Fruit fly (Drosophila melanogaster) whole organism, embryonic: Measurements from ENCODE around the gene CG7320.

Experiments used
- Awh ChIP-seq: fragments of 200-800 bp; sonication (Bioruptor generic); IDR thresholded peaks from 2 replicates; pipeline ENCODE4, ENCODE4 v1.3.6; 2022; ENCODE audit warnings: missing biosample characterization, missing genetic modification characterization
- Bgb ChIP-seq: fragments of 200-800 bp; sonication (Bioruptor generic); IDR thresholded peaks from 2 replicates; pipeline ENCODE4 v1.3.6; 2022; ENCODE audit warnings: missing biosample characterization, missing genetic modification characterization; ENCODE audit not compliant: partially characterized antibody
- Bteb2 ChIP-seq: fragments of 200-800 bp; sonication (Bioruptor generic); optimal IDR thresholded peaks from 2 replicates; lab custom pipeline; 2016; ENCODE audit warnings: missing biosample characterization, missing genetic modification characterization
- CG13123 ChIP-seq: fragments of 200-800 bp; sonication (Bioruptor generic); optimal IDR thresholded peaks from 2 replicates; lab custom pipeline; 2016; ENCODE audit warnings: missing biosample characterization, missing genetic modification characterization
- CG14014 ChIP-seq: fragments of 200-800 bp; sonication (Bioruptor generic); IDR thresholded peaks from 2 replicates; pipeline ENCODE4 v1.3.6; 2022; ENCODE audit warnings: missing biosample characterization, missing genetic modification characterization
- CG1529 ChIP-seq: fragments of 200-800 bp; sonication (Bioruptor generic); optimal IDR thresholded peaks from 3 replicates; lab custom pipeline; 2018; ENCODE audit warnings: missing biosample characterization, missing genetic modification characterization
- CG15479 ChIP-seq: fragments of 200-800 bp; sonication (Bioruptor generic); optimal IDR thresholded peaks from 3 replicates; lab custom pipeline; 2019; ENCODE audit warnings: missing biosample characterization, mild to moderate bottlenecking, missing genetic modification characterization, moderate library complexity
- CG17328 ChIP-seq: fragments of 200-800 bp; sonication (Bioruptor generic); IDR thresholded peaks from 2 replicates; pipeline ENCODE4 v1.3.6; 2022; ENCODE audit warnings: missing biosample characterization, missing genetic modification characterization
- CG17568 ChIP-seq: fragments of 200-800 bp; sonication (Bioruptor generic); optimal IDR thresholded peaks from 2 replicates; lab custom pipeline; 2018; ENCODE audit warnings: missing biosample characterization, mild to moderate bottlenecking, missing genetic modification characterization, moderate library complexity
- CG4424 ChIP-seq: fragments of 200-800 bp; sonication (Bioruptor generic); optimal IDR thresholded peaks from 3 replicates; lab custom pipeline; 2016; ENCODE audit warnings: missing biosample characterization, missing genetic modification characterization
- CG5180 ChIP-seq: fragments of 200-800 bp; sonication (Bioruptor generic); optimal IDR thresholded peaks from 3 replicates; lab custom pipeline; 2017; ENCODE audit warnings: missing biosample characterization, missing genetic modification characterization, mild to moderate bottlenecking, moderate library complexity, missing genetic modification reagents
- CG6272 ChIP-seq: fragments of 200-800 bp; sonication (Bioruptor generic); IDR thresholded peaks from 2 replicates; pipeline ENCODE4 v1.3.6; 2022; ENCODE audit warnings: missing biosample characterization, missing genetic modification characterization
- CG6791 ChIP-seq: fragments of 200-800 bp; sonication (Bioruptor generic); IDR thresholded peaks from 3 replicates; pipeline ENCODE4 v1.3.6; 2022; ENCODE audit warnings: missing biosample characterization, missing genetic modification characterization; ENCODE audit not compliant: partially characterized antibody
- CG8924 ChIP-seq: fragments of 200-800 bp; optimal IDR thresholded peaks from 3 replicates; lab custom pipeline; 2019; ENCODE audit warnings: missing biosample characterization, mild to moderate bottlenecking, missing genetic modification characterization, moderate library complexity
- CG9932 ChIP-seq: fragments of 200-800 bp; sonication (Bioruptor generic); IDR thresholded peaks from 2 replicates; pipeline ENCODE4 v1.3.6; 2022; ENCODE audit warnings: missing biosample characterization, missing genetic modification characterization
- CTCF ChIP-seq: fragments of 200-800 bp; sonication (Bioruptor generic); optimal IDR thresholded peaks from 2 replicates; lab custom pipeline; 2017; ENCODE audit warnings: missing biosample characterization, mild to moderate bottlenecking, missing genetic modification characterization, moderate library complexity
- Doc3 ChIP-seq: fragments of 200-800 bp; sonication (Bioruptor generic); IDR thresholded peaks from 3 replicates; pipeline ENCODE4 v1.3.6; 2022; ENCODE audit warnings: missing biosample characterization, missing genetic modification characterization; ENCODE audit not compliant: partially characterized antibody
- Gsc ChIP-seq: fragments of 200-800 bp; sonication (Bioruptor generic); IDR thresholded peaks from 2 replicates; pipeline ENCODE4 v1.3.6; 2022; ENCODE audit warnings: missing biosample characterization, missing genetic modification characterization
- Gug ChIP-seq: fragments of 200-800 bp; sonication (Bioruptor generic); IDR thresholded peaks from 4 replicates; pipeline ENCODE4 v1.3.6; 2022; ENCODE audit warnings: missing biosample characterization, missing genetic modification characterization
- HLHmδ ChIP-seq: fragments of 200-800 bp; sonication (Bioruptor generic); optimal IDR thresholded peaks from 2 replicates; lab custom pipeline; 2018; ENCODE audit warnings: missing biosample characterization, mild to moderate bottlenecking, missing genetic modification characterization, moderate library complexity
- HmgZ ChIP-seq: fragments of 200-800 bp; sonication (Bioruptor generic); optimal IDR thresholded peaks from 2 replicates; lab custom pipeline; 2018; ENCODE audit warnings: missing biosample characterization, mild to moderate bottlenecking, missing genetic modification characterization
- Hmr ChIP-seq: fragments of 200-800 bp; sonication (Bioruptor generic); optimal IDR thresholded peaks from 3 replicates; lab custom pipeline; 2017; ENCODE audit warnings: mild to moderate bottlenecking, missing biosample characterization, missing genetic modification reagents, missing genetic modification characterization
- Nf-YA ChIP-seq: fragments of 200-800 bp; sonication (Bioruptor generic); IDR thresholded peaks from 2 replicates; pipeline ENCODE4 v1.3.6; 2022; ENCODE audit warnings: missing biosample characterization, missing genetic modification characterization
- Ptx1 ChIP-seq: fragments of 200-800 bp; sonication (Bioruptor generic); IDR thresholded peaks from 2 replicates; pipeline ENCODE4 v1.3.6; 2022; ENCODE audit warnings: missing biosample characterization, missing genetic modification characterization
- Scr ChIP-seq: fragments of 200-800 bp; sonication (Bioruptor generic); IDR thresholded peaks from 2 replicates; pipeline ENCODE4 v1.3.6; 2022; ENCODE audit warnings: missing biosample characterization, missing genetic modification characterization; ENCODE audit not compliant: partially characterized antibody
- Sin3A ChIP-seq: fragments of >200 bp; optimal IDR thresholded peaks from 2 replicates; lab custom pipeline; 2018
- abd-A ChIP-seq: fragments of 200-800 bp; sonication (Bioruptor generic); optimal IDR thresholded peaks from 3 replicates; lab custom pipeline; 2019; ENCODE audit warnings: missing biosample characterization, mild to moderate bottlenecking, missing genetic modification characterization, moderate library complexity
- cg ChIP-seq: fragments of 200-800 bp; sonication (Bioruptor generic); optimal IDR thresholded peaks from 3 replicates; lab custom pipeline; 2019; ENCODE audit warnings: missing biosample characterization, mild to moderate bottlenecking, missing genetic modification characterization, moderate library complexity
- chinmo ChIP-seq: fragments of 200-800 bp; sonication (Bioruptor generic); IDR thresholded peaks from 4 replicates; pipeline ENCODE4 v1.3.6; 2022; ENCODE audit warnings: missing biosample characterization, missing genetic modification characterization; ENCODE audit not compliant: partially characterized antibody
- chm ChIP-seq: fragments of 200-800 bp; sonication (Bioruptor generic); IDR thresholded peaks from 2 replicates; pipeline ENCODE4 v1.3.6; 2022; ENCODE audit warnings: missing biosample characterization, missing genetic modification characterization
- ci ChIP-seq: fragments of 200-800 bp; sonication (Bioruptor generic); IDR thresholded peaks from 3 replicates; pipeline ENCODE4 v1.3.6; 2022; ENCODE audit warnings: missing biosample characterization, missing genetic modification characterization
- corto ChIP-seq: fragments of 200-800 bp; sonication (Bioruptor generic); optimal IDR thresholded peaks from 2 replicates; lab custom pipeline; 2016; ENCODE audit warnings: missing biosample characterization, mild to moderate bottlenecking, missing genetic modification characterization, moderate library complexity
- cwo ChIP-seq: fragments of 200-800 bp; sonication (Bioruptor generic); optimal IDR thresholded peaks from 3 replicates; lab custom pipeline; 2017; ENCODE audit warnings: missing biosample characterization, missing genetic modification characterization, mild to moderate bottlenecking, moderate library complexity, missing genetic modification reagents
- dan ChIP-seq: fragments of 200-800 bp; sonication (Bioruptor generic); IDR thresholded peaks from 2 replicates; pipeline ENCODE4 v1.3.6; 2022; ENCODE audit warnings: missing biosample characterization, missing genetic modification characterization
- dati ChIP-seq: fragments of 200-800 bp; sonication (Bioruptor generic); IDR thresholded peaks from 2 replicates; pipeline ENCODE4 v1.3.6; 2022; ENCODE audit warnings: missing biosample characterization, missing genetic modification characterization
- dmrt11E ChIP-seq: fragments of 200-800 bp; sonication (Bioruptor generic); optimal IDR thresholded peaks from 3 replicates; lab custom pipeline; 2018; ENCODE audit warnings: missing biosample characterization, mild to moderate bottlenecking, missing genetic modification characterization, moderate library complexity
- fu2 ChIP-seq: fragments of 200-800 bp; sonication (Bioruptor generic); optimal IDR thresholded peaks from 2 replicates; lab custom pipeline; 2016; ENCODE audit warnings: missing biosample characterization, missing genetic modification characterization
- gsb-n ChIP-seq: fragments of 200-800 bp; sonication (Bioruptor generic); optimal IDR thresholded peaks from 3 replicates; lab custom pipeline; 2018; ENCODE audit warnings: missing biosample characterization, mild to moderate bottlenecking, missing genetic modification characterization
- insv ChIP-seq, 2 experiments: fragments of 200-800 bp; sonication (Bioruptor generic); optimal IDR thresholded peaks; 3 replicates each; lab custom pipeline; 2016 to 2018; ENCODE audit warnings: missing biosample characterization in 2 of 2, missing genetic modification characterization in 2 of 2
- klu ChIP-seq: fragments of 200-800 bp; sonication (Bioruptor generic); IDR thresholded peaks from 2 replicates; pipeline ENCODE4 v1.3.6; 2022; ENCODE audit warnings: missing biosample characterization, missing genetic modification characterization
- lmd ChIP-seq: fragments of 200-800 bp; sonication (Bioruptor generic); IDR thresholded peaks from 2 replicates; pipeline ENCODE4 v1.3.6; 2022; ENCODE audit warnings: missing biosample characterization, missing genetic modification characterization
- peb ChIP-seq: fragments of 200-800 bp; sonication (Bioruptor generic); IDR thresholded peaks from 2 replicates; pipeline ENCODE4 v1.3.6; 2022; ENCODE audit warnings: missing biosample characterization, missing genetic modification characterization
- pho ChIP-seq: fragments of 200-800 bp; sonication (Bioruptor generic); optimal IDR thresholded peaks from 2 replicates; lab custom pipeline; 2016; ENCODE audit warnings: missing biosample characterization, missing genetic modification characterization
- phol ChIP-seq: fragments of 200-800 bp; sonication (Bioruptor generic); optimal IDR thresholded peaks from 3 replicates; lab custom pipeline; 2018; ENCODE audit warnings: missing biosample characterization, mild to moderate bottlenecking, missing genetic modification characterization, moderate library complexity
- pros ChIP-seq: fragments of 200-800 bp; sonication (Bioruptor generic); optimal IDR thresholded peaks from 3 replicates; lab custom pipeline; 2019; ENCODE audit warnings: missing biosample characterization, mild to moderate bottlenecking, missing genetic modification characterization, moderate library complexity
- row ChIP-seq: fragments of 200-800 bp; sonication (Bioruptor generic); IDR thresholded peaks from 3 replicates; pipeline ENCODE4 v1.3.6; 2022; ENCODE audit warnings: missing biosample characterization, missing genetic modification characterization
- sd ChIP-seq: fragments of 200-800 bp; sonication (Bioruptor generic); optimal IDR thresholded peaks from 3 replicates; lab custom pipeline; 2018; ENCODE audit warnings: missing biosample characterization, mild to moderate bottlenecking, missing genetic modification characterization, moderate library complexity
- tx ChIP-seq: fragments of 200-800 bp; sonication (Bioruptor generic); optimal IDR thresholded peaks from 2 replicates; lab custom pipeline; 2016; ENCODE audit warnings: missing biosample characterization, missing genetic modification characterization
- usp ChIP-seq: fragments of >200 bp; optimal IDR thresholded peaks from 2 replicates; lab custom pipeline; 2017; ENCODE audit warnings: missing biosample characterization, missing genetic modification characterization
- wdn ChIP-seq: fragments of 200-800 bp; sonication (Bioruptor generic); IDR thresholded peaks from 2 replicates; pipeline ENCODE4 v1.3.6; 2022; ENCODE audit warnings: missing biosample characterization, missing genetic modification characterization
- yki ChIP-seq: fragments of >200 bp; optimal IDR thresholded peaks from 3 replicates; lab custom pipeline; 2018

CG7320 gene

DNA sequence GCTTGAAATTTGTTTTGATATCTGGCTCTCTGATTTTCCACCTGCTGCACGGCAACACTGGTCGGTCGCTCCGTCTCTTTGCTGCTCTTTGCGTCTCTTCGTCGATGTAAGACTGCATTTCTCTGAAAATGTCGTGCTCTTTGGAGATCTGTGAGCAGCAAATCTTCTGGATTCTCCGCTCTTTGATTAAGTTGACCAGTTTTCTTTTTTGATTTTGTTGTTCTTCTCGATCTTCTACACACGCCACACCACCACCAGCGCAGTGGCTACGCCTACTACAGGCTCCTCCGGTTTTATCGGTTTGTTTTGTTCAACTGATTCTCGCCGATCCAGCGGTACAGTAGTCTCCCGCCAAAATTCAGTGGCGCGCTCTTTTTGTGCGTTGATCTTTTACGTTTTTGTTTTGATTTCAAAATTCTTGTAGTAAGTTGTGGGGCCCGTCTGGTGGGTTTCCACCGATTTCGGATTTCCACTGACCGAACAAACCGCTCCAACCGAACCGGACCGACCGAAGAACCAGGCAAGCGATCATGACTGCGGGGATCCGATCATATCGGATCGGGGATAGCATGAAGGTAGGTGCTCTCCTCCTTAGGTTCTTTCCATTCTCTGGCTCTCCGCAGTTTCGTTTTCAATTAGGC is 33.0 kb downstream of the CG7320 start (continued):
- TF ChIP-seq HmgZ (tag; lab: Kevin White, UChicago) (no peak), abd-A (tag; lab: Kevin White, UChicago) (peak; percentile 10), chinmo (GFP tag; lab: Robert Waterston, UW) (0 out of 4 replicates have a peak, but pooled peaks have one; percentile 57), cwo (peak; percentile 0), usp (GFP tag; lab: Kevin White, UChicago) (no peak), sd (tag; lab: Kevin White, UChicago) (peak; percentile 42), chm (GFP tag; lab: Robert Waterston, UW) (0 out of 2 replicates have a peak, but pooled peaks have one; percentile 34), klu (GFP tag; lab: Robert Waterston, UW) (no peak), Bteb2 (GFP tag; lab: Kevin White, UChicago) (no peak), cg (peak; percentile 65), peb (no peak), yki (peak; percentile 38), gsb-n (peak; percentile 1), corto (GFP tag; lab: Kevin White, UChicago) (peak; percentile 26), Scr (GFP tag; lab: Robert Waterston, UW) (0 out of 2 replicates have a peak, but pooled peaks have one; percentile 16), pros (GFP tag; lab: Kevin White, UChicago) (peak; percentile 25), CG5180 (GFP tag; lab: Kevin White, UChicago) (peak; percentile 22), CG4424 (GFP tag; lab: Kevin White, UChicago) (peak; percentile 100), CG14014 (GFP tag; lab: Robert Waterston, UW) (0 out of 2 replicates have a peak, but pooled peaks have one; percentile 8), Bgb (GFP tag; lab: Robert Waterston, UW) (0 out of 2 replicates have a peak, but pooled peaks have one; percentile 14), Sin3A (lab: Kevin White, UChicago) (no peak), CG17568 (peak; percentile 23), row (GFP tag; lab: Robert Waterston, UW) (peak; percentile 38; the same call in 1 of the 3 replicates)

dm6 chr3L:18235379-18235778 is 34.1 kb downstream of the CG7320 start:
- no peak for TF ChIP-seq dmrt11E
- peak; percentile 93 for TF ChIP-seq CTCF (GFP tag; lab: Kevin White, UChicago)
- TF ChIP-seq Awh (GFP tag; lab: Robert Waterston, UW), result 0 out of 2 replicates have a peak, but pooled peaks have one; percentile 5
- TF ChIP-seq pho (GFP tag; lab: Kevin White, UChicago), result no peak
- TF ChIP-seq CG13123 (GFP tag; lab: Kevin White, UChicago), result no peak
- TF ChIP-seq Nf-YA, result no peak
- TF ChIP-seq Ptx1 (GFP tag; lab: Robert Waterston, UW), result no peak
- TF ChIP-seq CG17328 (GFP tag; lab: Robert Waterston, UW), result peak; percentile 8; the same call in 1 of the 2 replicates
- no peak for TF ChIP-seq wdn (GFP tag; lab: Robert Waterston, UW)
- peak; percentile 26; the same call in 1 of the 2 replicates for TF ChIP-seq dati
- no peak for TF ChIP-seq CG15479 (GFP tag; lab: Kevin White, UChicago)
- no peak for TF ChIP-seq tx (GFP tag; lab: Kevin White, UChicago)
- peak; percentile 50 for TF ChIP-seq HLHmδ (GFP tag; lab: Kevin White, UChicago)
- peak; percentile 11 for TF ChIP-seq phol
- no peak for TF ChIP-seq insv (GFP tag; optimal IDR thresholded peaks at IDR 0.05; lab: Kevin White, UChicago)
- no peak for TF ChIP-seq fu2 (GFP tag; lab: Kevin White, UChicago)
- TF ChIP-seq dan (GFP tag; lab: Robert Waterston, UW), result no peak
- peak; percentile 8; the same call in 2 of the 3 replicates for TF ChIP-seq ci
- no peak for TF ChIP-seq CG1529 (GFP tag; lab: Kevin White, UChicago)
- TF ChIP-seq Doc3 (GFP tag; lab: Robert Waterston, UW), result no peak
- 0 out of 2 replicates have a peak, but pooled peaks have one; percentile 5 for TF ChIP-seq CG9932
- TF ChIP-seq lmd (GFP tag; lab: Robert Waterston, UW), result peak; percentile 6; the same call in 1 of the 2 replicates
- TF ChIP-seq CG8924 (tag; lab: Kevin White, UChicago), result no peak
- no peak for TF ChIP-seq Gsc (GFP tag; lab: Robert Waterston, UW)
- peak; percentile 55 for TF ChIP-seq CG6791 (GFP tag; lab: Robert Waterston, UW)
- no peak for TF ChIP-seq Gug (GFP tag; lab: Robert Waterston, UW)
- TF ChIP-seq Hmr (GFP tag; lab: Kevin White, UChicago), result no peak
- TF ChIP-seq CG6272 (GFP tag; lab: Robert Waterston, UW), result no peak
